Fruit fly (Drosophila melanogaster) whole organism, pupa: ENCODE measurements around the gene CG14185.

Experiments used
- CG32121 ChIP-seq: fragments of 200-800 bp; sonication (Bioruptor generic); IDR thresholded peaks from 2 replicates; pipeline ENCODE4 v1.3.6; 2022; ENCODE audit warnings: missing biosample characterization, missing genetic modification characterization
- CG8159 ChIP-seq: fragments of 200-800 bp; sonication (Bioruptor generic); optimal IDR thresholded peaks from 3 replicates; lab custom pipeline; 2018; ENCODE audit warnings: missing biosample characterization, mild to moderate bottlenecking, missing genetic modification characterization, moderate library complexity
- D1 ChIP-seq: fragments of 200-800 bp; sonication (Bioruptor generic); optimal IDR thresholded peaks from 2 replicates; lab custom pipeline; 2018; ENCODE audit warnings: missing biosample characterization, mild to moderate bottlenecking, missing genetic modification characterization, moderate library complexity

DNA sequence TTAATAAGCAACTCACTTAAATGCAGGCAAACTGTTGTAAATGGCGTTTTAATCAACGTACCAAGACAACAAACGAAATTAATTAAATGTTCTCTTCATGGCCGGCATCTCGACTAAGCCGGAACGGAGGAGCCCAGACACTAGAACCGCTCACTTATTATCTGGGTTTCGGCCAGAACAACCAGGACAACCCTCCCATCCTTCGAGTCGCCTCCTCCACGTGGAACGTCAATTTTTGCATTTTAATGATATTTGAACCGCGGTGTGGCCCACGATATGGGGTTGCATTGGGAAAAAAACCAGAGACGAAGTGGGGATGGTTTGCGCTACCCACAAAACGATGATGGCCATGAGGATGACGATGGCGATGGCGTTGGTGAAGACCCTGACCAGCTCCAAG lies 20.9 kb upstream of the CG14185 start:
- TF ChIP-seq D1 (tag; lab: Kevin White, UChicago) = no peak
- TF ChIP-seq CG32121 (GFP tag; lab: Robert Waterston, UW) = no peak
- TF ChIP-seq CG8159 (tag; lab: Kevin White, UChicago) = no peak
